Worm (Caenorhabditis elegans) whole organism, mixed stage, embryonic: Measurements from ENCODE around the gene Y41G9A.10.

Source experiments
- ces-1 ChIP-seq: fragments of 150-350 bp; optimal IDR thresholded peaks from 2 replicates; lab custom pipeline; 2014; ENCODE audit warnings: missing biosample characterization, missing genetic modification reagents, missing genetic modification characterization
- elt-3 ChIP-seq: fragments of 150-350 bp; optimal IDR thresholded peaks from 2 replicates; lab custom pipeline; 2014; ENCODE audit warnings: missing biosample characterization, missing genetic modification characterization
- nhr-76 ChIP-seq: sonication (generic microtip); optimal IDR thresholded peaks from 2 replicates; lab custom pipeline; 2017; ENCODE audit warnings: missing biosample characterization, missing genetic modification characterization
- sem-2 ChIP-seq: fragments of 200-800 bp; sonication (Bioruptor generic); optimal IDR thresholded peaks from 2 replicates; lab custom pipeline; 2018; ENCODE audit warnings: mild to moderate bottlenecking, missing genetic modification characterization, missing compliant biosample characterization
- snpc-4 ChIP-seq: fragments of 150-350 bp; optimal IDR thresholded peaks from 2 replicates; lab custom pipeline; 2014; ENCODE audit warnings: missing biosample characterization, missing genetic modification characterization

ce11 chrX:2907296-2907873 is 39.0 kb downstream of the Y41G9A.10 start:
- TF ChIP-seq elt-3 (tag; lab: Kevin White, UChicago) = no peak
- TF ChIP-seq snpc-4 = no peak
- TF ChIP-seq nhr-76 (tag; lab: Kevin White, UChicago) = no peak
- TF ChIP-seq ces-1 (GFP tag; lab: Kevin White, UChicago) = no peak
- no peak for TF ChIP-seq sem-2 (GFP tag; lab: Kevin White, UChicago)
